Fruit fly (Drosophila melanogaster) whole organism, embryonic: Measurements from ENCODE around the gene Tmhs.

Experiments
- Bgb ChIP-seq: fragments of 200-800 bp; sonication (Bioruptor generic); IDR thresholded peaks from 2 replicates; pipeline ENCODE4 v1.3.6; 2022; ENCODE audit warnings: missing biosample characterization, missing genetic modification characterization; ENCODE audit not compliant: partially characterized antibody
- CG14667 ChIP-seq: fragments of 200-800 bp; sonication (Bioruptor generic); IDR thresholded peaks from 2 replicates; pipeline ENCODE4 v1.3.6; 2022; ENCODE audit warnings: missing biosample characterization, missing genetic modification characterization
- CG1602 ChIP-seq: fragments of 200-800 bp; sonication (Bioruptor generic); optimal IDR thresholded peaks from 3 replicates; lab custom pipeline; 2016; ENCODE audit warnings: missing biosample characterization, missing genetic modification characterization
- CG2120 ChIP-seq: fragments of 200-800 bp; sonication (Bioruptor generic); optimal IDR thresholded peaks from 3 replicates; lab custom pipeline; 2016; ENCODE audit warnings: missing biosample characterization, missing genetic modification characterization
- CG2712 ChIP-seq: fragments of 200-800 bp; optimal IDR thresholded peaks from 3 replicates; lab custom pipeline; 2019; ENCODE audit warnings: missing biosample characterization, mild to moderate bottlenecking, missing genetic modification characterization, moderate library complexity
- CG4820 ChIP-seq: fragments of 200-800 bp; sonication (Bioruptor generic); optimal IDR thresholded peaks from 3 replicates; lab custom pipeline; 2016; ENCODE audit warnings: missing biosample characterization, missing genetic modification characterization
- CG7556 ChIP-seq: fragments of 200-800 bp; sonication (Bioruptor generic); optimal IDR thresholded peaks from 2 replicates; lab custom pipeline; 2017; ENCODE audit warnings: missing biosample characterization, mild to moderate bottlenecking, missing genetic modification characterization
- CG8359 ChIP-seq: fragments of 200-800 bp; sonication (Bioruptor generic); optimal IDR thresholded peaks from 2 replicates; lab custom pipeline; 2017; ENCODE audit warnings: missing biosample characterization, mild to moderate bottlenecking, missing genetic modification characterization, borderline replicate concordance
- Dbx ChIP-seq: fragments of 200-800 bp; sonication (Bioruptor generic); IDR thresholded peaks from 3 replicates; pipeline ENCODE4 v1.3.6; 2022; ENCODE audit warnings: missing biosample characterization, missing genetic modification characterization
- Deaf1 ChIP-seq: fragments of 200-800 bp; optimal IDR thresholded peaks from 3 replicates; lab custom pipeline; 2019; ENCODE audit warnings: missing biosample characterization, mild to moderate bottlenecking, missing genetic modification characterization, moderate library complexity
- Dfd ChIP-seq, 2 experiments: fragments of >200 bp; optimal IDR thresholded peaks; 2 replicates each; lab custom pipeline; 2017; ENCODE audit warnings: missing biosample characterization in 2 of 2, missing genetic modification characterization in 2 of 2
- Drgx ChIP-seq: fragments of 200-800 bp; sonication (Bioruptor generic); IDR thresholded peaks from 2 replicates; pipeline ENCODE4 v1.3.6; 2022; ENCODE audit warnings: missing biosample characterization, missing genetic modification characterization
- Hand ChIP-seq: fragments of 200-800 bp; sonication (Bioruptor generic); optimal IDR thresholded peaks from 2 replicates; lab custom pipeline; 2017; ENCODE audit warnings: mild to moderate bottlenecking, missing biosample characterization, missing genetic modification reagents, missing genetic modification characterization
- Hr51 ChIP-seq, 2 experiments: fragments of 200-800 bp; sonication (Bioruptor generic); optimal IDR thresholded peaks; 2 replicates in 1 of 2; 3 replicates in 1 of 2; lab custom pipeline; 2016 to 2018; ENCODE audit warnings: missing biosample characterization in 2 of 2, missing genetic modification characterization in 2 of 2, mild to moderate bottlenecking in 1 of 2, moderate library complexity in 1 of 2
- Lim3 ChIP-seq: fragments of 200-800 bp; sonication (Bioruptor generic); IDR thresholded peaks from 2 replicates; pipeline ENCODE4 v1.3.6; 2022; ENCODE audit warnings: missing biosample characterization, missing genetic modification characterization
- MTF-1 ChIP-seq: fragments of 200-800 bp; sonication (Bioruptor generic); optimal IDR thresholded peaks from 2 replicates; lab custom pipeline; 2018; ENCODE audit warnings: missing biosample characterization, mild to moderate bottlenecking, missing genetic modification characterization, borderline replicate concordance
- Nf-YC ChIP-seq: fragments of 200-800 bp; optimal IDR thresholded peaks from 3 replicates; lab custom pipeline; 2019; ENCODE audit warnings: missing biosample characterization, mild to moderate bottlenecking, missing genetic modification characterization, moderate library complexity
- Side ChIP-seq: fragments of 200-800 bp; sonication (Bioruptor generic); optimal IDR thresholded peaks from 2 replicates; lab custom pipeline; 2016; ENCODE audit warnings: missing biosample characterization, missing genetic modification characterization
- Sry-δ ChIP-seq: fragments of 200-800 bp; sonication (Bioruptor generic); optimal IDR thresholded peaks from 2 replicates; lab custom pipeline; 2016; ENCODE audit warnings: missing biosample characterization, missing genetic modification characterization
- chif ChIP-seq, 2 experiments: fragments of 200-800 bp; sonication (Bioruptor generic); optimal IDR thresholded peaks; 3 replicates each; lab custom pipeline; 2016; ENCODE audit warnings: missing biosample characterization in 2 of 2, missing genetic modification characterization in 2 of 2
- corto ChIP-seq: fragments of 200-800 bp; sonication (Bioruptor generic); optimal IDR thresholded peaks from 2 replicates; lab custom pipeline; 2016; ENCODE audit warnings: missing biosample characterization, mild to moderate bottlenecking, missing genetic modification characterization, moderate library complexity
- da ChIP-seq: fragments of 200-800 bp; sonication (Bioruptor generic); optimal IDR thresholded peaks from 2 replicates; lab custom pipeline; 2016; ENCODE audit warnings: missing biosample characterization, missing genetic modification characterization
- dmrt11E ChIP-seq: fragments of 200-800 bp; sonication (Bioruptor generic); optimal IDR thresholded peaks from 3 replicates; lab custom pipeline; 2018; ENCODE audit warnings: missing biosample characterization, mild to moderate bottlenecking, missing genetic modification characterization, moderate library complexity
- fd102C ChIP-seq: fragments of 200-800 bp; sonication (Bioruptor generic); optimal IDR thresholded peaks from 2 replicates; lab custom pipeline; 2018; ENCODE audit warnings: missing biosample characterization, mild to moderate bottlenecking, missing genetic modification characterization, moderate library complexity
- grau ChIP-seq: fragments of 200-800 bp; optimal IDR thresholded peaks from 3 replicates; lab custom pipeline; 2019; ENCODE audit warnings: missing biosample characterization, mild to moderate bottlenecking, missing genetic modification characterization, moderate library complexity
- kah ChIP-seq: fragments of 200-800 bp; sonication (Bioruptor generic); optimal IDR thresholded peaks from 2 replicates; lab custom pipeline; 2018; ENCODE audit warnings: missing biosample characterization, mild to moderate bottlenecking, missing genetic modification characterization
- lab ChIP-seq: fragments of 200-800 bp; sonication (Bioruptor generic); optimal IDR thresholded peaks from 3 replicates; lab custom pipeline; 2017; ENCODE audit warnings: missing biosample characterization, missing genetic modification characterization, mild to moderate bottlenecking, moderate library complexity, missing genetic modification reagents
- pan ChIP-seq, 4 experiments: fragments of >200 bp in 3 of 4; fragments of 200-800 bp in 1 of 4; sonication (Bioruptor generic) in 1 of 4; optimal IDR thresholded peaks in 3 of 4; IDR thresholded peaks in 1 of 4; 2 replicates each; pipeline versions ENCODE4 v1.3.6 to Lab custom; 2017 to 2022; ENCODE audit warnings: missing biosample characterization in 2 of 4, missing genetic modification characterization in 2 of 4, mixed read lengths in 1 of 4
- prd ChIP-seq, 3 experiments: fragments of >200 bp in 2 of 3; fragments of 200-800 bp in 1 of 3; sonication (Bioruptor generic) in 1 of 3; optimal IDR thresholded peaks in 2 of 3; IDR thresholded peaks in 1 of 3; 2 replicates in 2 of 3; 3 replicates in 1 of 3; pipeline versions ENCODE4 v1.3.6 to Lab custom; 2017 to 2022; ENCODE audit warnings: missing biosample characterization in 1 of 3, missing genetic modification characterization in 1 of 3
- ranshi ChIP-seq: fragments of 200-800 bp; sonication (Bioruptor generic); IDR thresholded peaks from 2 replicates; pipeline ENCODE4 v1.3.6; 2022; ENCODE audit warnings: missing biosample characterization, missing genetic modification characterization
- repo ChIP-seq: fragments of 200-800 bp; sonication (Bioruptor generic); optimal IDR thresholded peaks from 2 replicates; lab custom pipeline; 2016; ENCODE audit warnings: missing biosample characterization, missing genetic modification characterization
- sim ChIP-seq: fragments of 200-800 bp; sonication (Bioruptor generic); IDR thresholded peaks from 2 replicates; pipeline ENCODE4 v1.3.6; 2022; ENCODE audit warnings: missing biosample characterization, missing genetic modification characterization
- sima ChIP-seq: fragments of 200-800 bp; sonication (Bioruptor generic); optimal IDR thresholded peaks from 2 replicates; lab custom pipeline; 2016; ENCODE audit warnings: missing biosample characterization, missing genetic modification characterization
- slbo ChIP-seq: fragments of 200-800 bp; sonication (Bioruptor generic); IDR thresholded peaks from 2 replicates; pipeline ENCODE4 v1.3.6; 2022; ENCODE audit warnings: missing biosample characterization, missing genetic modification characterization
- tll ChIP-seq, 2 experiments: fragments of 200-800 bp in 1 of 2; fragments of >200 bp in 1 of 2; sonication (Bioruptor generic) in 1 of 2; optimal IDR thresholded peaks; 2 replicates each; lab custom pipeline; 2017 to 2019; ENCODE audit warnings: missing biosample characterization in 2 of 2, missing genetic modification characterization in 2 of 2, mild to moderate bottlenecking in 1 of 2, moderate library complexity in 1 of 2

The Tmhs gene

DNA sequence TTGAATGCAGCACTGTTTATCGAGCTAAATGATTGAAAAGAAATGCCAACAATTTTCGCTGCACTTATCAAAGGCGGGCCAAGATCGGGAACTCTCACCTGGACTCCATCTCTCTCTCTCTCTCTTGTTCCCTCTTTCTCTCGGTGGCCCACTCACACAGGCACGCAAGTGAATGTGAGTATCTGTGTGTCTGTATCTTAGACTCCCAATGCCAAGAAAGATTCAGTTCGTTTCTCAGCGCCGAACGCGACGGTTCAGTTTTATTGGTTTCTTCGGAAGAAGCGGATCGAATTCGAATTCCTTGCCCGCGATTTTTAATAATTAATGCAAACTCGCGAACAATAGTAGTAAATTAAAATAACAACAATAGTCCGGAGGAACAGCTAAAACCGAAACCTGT is at the start of gene Tmhs (continued):
- TF ChIP-seq pan (optimal IDR thresholded peaks at IDR 0.05; lab: Kevin White, UChicago) (no peak), pan (GFP tag; optimal IDR thresholded peaks at IDR 0.05 in 1 of 2, IDR thresholded peaks at IDR 0.05 in 1 of 2) (peak in 1 of 2 experiments; percentile 28), sim (GFP tag; lab: Robert Waterston, UW) (no peak), repo (GFP tag; lab: Kevin White, UChicago) (no peak), MTF-1 (GFP tag; lab: Kevin White, UChicago) (peak; percentile 19), ranshi (GFP tag; lab: Robert Waterston, UW) (0 out of 2 replicates have a peak, but pooled peaks have one; percentile 18)
- TF ChIP-seq, all 482 proteins: peak for 39

DNA sequence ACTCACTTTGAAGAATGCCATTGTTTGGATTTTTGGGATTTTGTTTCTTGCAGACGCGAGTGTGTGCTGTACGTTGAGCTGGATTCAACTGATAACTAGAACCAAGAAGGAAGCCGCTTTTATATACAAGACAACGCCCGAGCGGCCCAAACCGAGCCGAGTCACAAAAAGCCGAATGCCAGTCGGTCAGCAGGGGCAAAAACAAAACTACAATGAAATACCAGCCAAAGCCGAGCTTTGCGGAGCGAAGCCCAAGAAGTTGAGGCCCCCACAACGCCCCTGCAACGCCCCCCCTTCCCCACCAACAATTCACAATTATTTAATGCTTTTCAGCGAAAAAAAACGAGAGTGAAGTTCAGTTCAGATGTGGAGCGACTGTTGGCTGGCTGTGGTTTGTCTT is 43.5 kb upstream of the Tmhs start, which contains the start of gene Cpr62Bc:
Gene Cpr62Bc, minus strand, starts transcription at position 101 of the 400 bp plus-strand sequence.
- no peak for TF ChIP-seq dmrt11E (tag; lab: Kevin White, UChicago)
- no peak for TF ChIP-seq Dbx (GFP tag; lab: Robert Waterston, UW)
- TF ChIP-seq Deaf1 (tag; lab: Kevin White, UChicago), result peak; percentile 80
- TF ChIP-seq Hr51 (GFP tag; optimal IDR thresholded peaks at IDR 0.05; lab: Kevin White, UChicago), result no peak

DNA sequence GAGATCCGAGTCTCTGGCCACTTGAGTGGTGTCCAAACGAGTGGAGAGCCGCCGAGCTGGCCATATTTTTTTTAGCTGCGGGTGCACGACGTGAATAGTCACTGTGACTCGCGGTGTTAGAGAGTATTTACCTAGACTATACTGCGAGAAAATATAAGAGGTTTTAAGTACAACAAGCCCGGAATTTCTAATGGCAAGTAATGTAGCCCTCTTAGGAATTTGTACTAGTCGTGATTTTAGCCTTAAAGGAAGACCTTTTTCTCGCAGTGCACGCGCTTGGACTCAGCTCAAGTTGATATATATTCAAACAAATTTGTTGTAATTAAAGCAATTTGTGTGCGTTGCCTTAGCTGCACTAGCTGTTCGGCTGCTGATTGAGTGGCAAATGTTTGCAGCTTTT is 40.9 kb upstream of the Tmhs start:
- TF ChIP-seq prd (optimal IDR thresholded peaks at IDR 0.05; lab: Kevin White, UChicago) (no peak), prd (GFP tag; IDR thresholded peaks at IDR 0.05; lab: Robert Waterston, UW) (0 out of 3 replicates have a peak, but pooled peaks have one; percentile 8), lab (no peak), Drgx (peak; percentile 86), slbo (GFP tag; lab: Robert Waterston, UW) (0 out of 2 replicates have a peak, but pooled peaks have one; percentile 14)

DNA sequence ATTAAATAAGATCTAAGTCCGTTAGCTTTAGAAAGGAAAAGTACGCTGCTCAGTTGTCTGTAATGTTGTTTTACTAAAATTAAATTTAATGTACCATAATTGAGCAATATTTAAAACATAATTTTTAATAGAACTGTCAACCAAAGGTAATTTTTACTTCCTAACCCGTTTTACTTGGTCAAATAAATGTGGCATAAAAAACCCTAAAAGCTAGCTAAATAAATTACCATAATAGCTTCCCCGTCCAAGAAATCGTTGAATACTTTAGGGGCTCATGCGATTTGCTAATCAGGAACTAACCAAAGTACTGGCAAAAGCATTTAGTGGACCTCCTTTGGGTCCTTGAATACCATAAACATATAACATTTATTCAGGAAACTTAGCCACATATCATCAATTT is 35.0 kb upstream of the Tmhs start:
- TF ChIP-seq CG4820 (GFP tag; lab: Kevin White, UChicago), result no peak
- TF ChIP-seq CG1602 (GFP tag; lab: Kevin White, UChicago), result no peak
- no peak for TF ChIP-seq corto (GFP tag; lab: Kevin White, UChicago)
- TF ChIP-seq Bgb, result peak; percentile 18; the same call in 1 of the 2 replicates

DNA sequence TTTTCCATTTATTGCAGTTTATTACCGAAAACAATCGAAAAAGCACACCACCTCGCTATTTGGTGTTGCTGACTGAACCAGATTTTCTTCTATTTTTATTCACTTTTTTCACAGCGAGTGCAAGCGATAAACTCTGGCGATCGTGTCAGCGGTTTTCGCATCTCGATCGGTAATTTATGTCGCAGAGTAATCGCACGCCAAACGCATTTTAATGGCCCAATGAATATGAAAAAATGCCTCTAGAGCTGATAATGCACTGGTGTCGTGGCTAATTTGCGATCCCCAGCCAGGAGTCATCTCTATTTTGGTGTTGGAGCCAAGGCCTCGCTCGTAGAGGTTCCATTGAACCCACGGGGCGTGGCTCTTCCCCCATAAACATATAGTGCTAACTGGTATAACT is 32.2 kb upstream of the Tmhs start:
- no peak for TF ChIP-seq sima (GFP tag; lab: Kevin White, UChicago)
- no peak for TF ChIP-seq da (GFP tag; lab: Kevin White, UChicago)
- no peak for TF ChIP-seq chif (GFP tag; optimal IDR thresholded peaks at IDR 0.05; lab: Kevin White, UChicago)
- TF ChIP-seq CG8359 (GFP tag; lab: Kevin White, UChicago), result no peak
- no peak for TF ChIP-seq Lim3
- no peak for TF ChIP-seq CG14667
- TF ChIP-seq CG2712, result no peak
- no peak for TF ChIP-seq Dfd (GFP tag; optimal IDR thresholded peaks at IDR 0.05; lab: Kevin White, UChicago)
- TF ChIP-seq tll (GFP tag; optimal IDR thresholded peaks at IDR 0.05; lab: Kevin White, UChicago), result no peak
- TF ChIP-seq kah (GFP tag; lab: Kevin White, UChicago), result no peak
- TF ChIP-seq fd102C (GFP tag; lab: Kevin White, UChicago), result no peak
- no peak for TF ChIP-seq CG7556 (GFP tag; lab: Kevin White, UChicago)
- TF ChIP-seq grau (tag; lab: Kevin White, UChicago), result no peak
- no peak for TF ChIP-seq CG2120 (GFP tag; lab: Kevin White, UChicago)
- no peak for TF ChIP-seq Sry-δ (GFP tag; lab: Kevin White, UChicago)
- TF ChIP-seq Side (GFP tag; lab: Kevin White, UChicago), result no peak
- TF ChIP-seq Hand (GFP tag; lab: Kevin White, UChicago), result no peak
- TF ChIP-seq Dbx (GFP tag; lab: Robert Waterston, UW), result no peak
- TF ChIP-seq Nf-YC (tag; lab: Kevin White, UChicago), result no peak
